Worm (Caenorhabditis elegans) whole organism, late embryonic: Measurements from ENCODE around the gene F44G4.3.

Source experiments
- C38D4.7 ChIP-seq: fragments of 200-800 bp; sonication (Bioruptor generic); optimal IDR thresholded peaks from 2 replicates; lab custom pipeline; 2018; ENCODE audit warnings: mild to moderate bottlenecking, missing genetic modification characterization, moderate library complexity, missing compliant biosample characterization
- ceh-45 ChIP-seq: fragments of 200-800 bp; sonication (Bioruptor generic); IDR thresholded peaks from 2 replicates; pipeline ENCODE4 v1.3.6; 2022; ENCODE audit warnings: missing genetic modification reagents, missing genetic modification characterization, missing compliant biosample characterization
- hlh-30 ChIP-seq: sonication (generic microtip); optimal IDR thresholded peaks from 2 replicates; lab custom pipeline; 2017; ENCODE audit warnings: antibody characterized with exemption, missing genetic modification characterization, missing compliant biosample characterization; ENCODE audit not compliant: insufficient read depth
- pha-4 ChIP-seq: fragments of 150-350 bp; optimal IDR thresholded peaks from 2 replicates; lab custom pipeline; 2018; ENCODE audit warnings: missing biosample characterization, missing genetic modification reagents, missing genetic modification characterization
- pqm-1 ChIP-seq: sonication (generic microtip); optimal IDR thresholded peaks from 2 replicates; lab custom pipeline; 2016; ENCODE audit warnings: missing genetic modification characterization, missing compliant biosample characterization
- tbx-2 ChIP-seq: sonication (generic microtip); optimal IDR thresholded peaks from 2 replicates; lab custom pipeline; 2016; ENCODE audit warnings: missing genetic modification characterization, missing compliant biosample characterization

DNA sequence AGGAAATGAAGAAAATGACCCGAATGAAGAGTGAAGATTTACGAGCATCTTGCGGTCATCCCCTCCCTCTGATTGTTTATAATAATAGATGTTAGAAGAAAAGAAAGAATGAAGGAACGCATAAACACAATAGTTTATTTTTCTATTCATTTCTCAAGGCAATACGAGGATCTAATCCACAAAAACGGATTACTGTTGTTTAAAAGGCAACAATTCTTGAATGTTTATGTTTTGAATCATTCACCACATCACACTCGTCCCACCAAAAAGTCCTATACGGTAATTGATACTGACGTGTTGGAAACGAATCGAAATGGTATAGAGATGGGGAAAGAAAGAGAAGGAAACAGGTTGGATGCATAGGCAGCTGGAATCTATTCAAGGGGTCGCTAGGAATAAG, 24.2 kb upstream of the F44G4.3 start:
- TF ChIP-seq C38D4.7 (GFP tag; lab: Kevin White, UChicago) (no peak), pqm-1 (no peak), ceh-45 (no peak), tbx-2 (no peak), hlh-30 (tag; lab: Kevin White, UChicago) (no peak), pha-4 (no peak)
